Worm (Caenorhabditis elegans): Measurements from ENCODE around the gene gpn-1.

gpn-1 gene

DNA sequence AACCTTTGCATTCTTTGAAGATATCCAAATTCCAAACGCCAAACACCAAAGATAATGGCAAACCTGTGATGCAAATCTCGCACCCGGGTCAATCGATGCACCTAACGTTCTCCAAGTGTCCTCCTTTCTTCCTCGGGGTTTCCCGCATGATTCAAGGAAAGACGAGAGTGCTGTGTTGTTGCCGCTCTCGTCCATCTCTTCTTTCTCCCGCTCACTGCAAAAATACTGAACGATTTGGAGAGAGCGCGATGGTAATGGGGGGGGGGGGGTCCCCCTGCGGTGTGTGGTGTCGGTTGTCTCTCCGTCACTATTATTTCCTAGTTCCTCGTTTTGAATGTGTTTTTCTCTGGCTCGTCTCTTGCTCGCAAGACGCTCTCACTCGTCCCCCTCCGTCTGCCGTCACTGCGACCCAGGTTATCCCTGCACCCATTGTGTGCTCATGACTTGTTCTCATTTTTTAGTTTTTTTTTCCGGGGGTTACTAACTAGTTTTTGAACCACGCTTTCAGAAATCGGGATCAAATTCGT, 25.9 kb downstream of the gpn-1 start (continued):
- TF ChIP-seq lsy-2 (tag; optimal IDR thresholded peaks at IDR 0.05) (peak; percentile 67 to 83), unc-130 (tag; optimal IDR thresholded peaks at IDR 0.05) (peak; percentile 52), Y116A8C.19 (tag; optimal IDR thresholded peaks at IDR 0.05; ENCODE audit: borderline replicate concordance) (no peak), nhr-47 (tag; optimal IDR thresholded peaks at IDR 0.05) (peak; percentile 88), zip-4 (GFP tag; optimal IDR thresholded peaks at IDR 0.05) (peak; percentile 52), pqm-1 (tag; optimal IDR thresholded peaks at IDR 0.05) (no peak), rnt-1 (tag; optimal IDR thresholded peaks at IDR 0.05) (peak; percentile 85), dpl-1 (GFP tag; optimal IDR thresholded peaks at IDR 0.05) (peak in 2 of 3 experiments; percentile 26 to 39), ceh-8 (GFP tag; optimal IDR thresholded peaks at IDR 0.05) (peak; percentile 26), tbx-2 (tag; optimal IDR thresholded peaks at IDR 0.05) (peak; percentile 92), nhr-20 (tag; optimal IDR thresholded peaks at IDR 0.05) (peak; percentile 88), egl-13 (tag; optimal IDR thresholded peaks at IDR 0.05) (peak; percentile 80), mdl-1 (tag; optimal IDR thresholded peaks at IDR 0.05) (peak in 1 of 2 experiments; percentile 90), ztf-11 (tag; optimal IDR thresholded peaks at IDR 0.05) (peak in 1 of 2 experiments; percentile 55), efl-1 (optimal IDR thresholded peaks at IDR 0.05) (peak; percentile 23 to 69), efl-1 (GFP tag; optimal IDR thresholded peaks at IDR 0.05 in 1 of 2) (peak in 1 of 2 experiments; percentile 14), unc-98 (GFP tag; IDR thresholded peaks at IDR 0.05) (peak; percentile 59; the same call in 1 of the 2 replicates), ceh-88 (GFP tag; IDR thresholded peaks at IDR 0.05) (peak; percentile 50; the same call in 1 of the 2 replicates), blmp-1 (tag; optimal IDR thresholded peaks at IDR 0.05) (peak; percentile 24), egl-27 (tag; optimal IDR thresholded peaks at IDR 0.05) (peak; percentile 88 to 91), ztf-4 (tag; optimal IDR thresholded peaks at IDR 0.05) (peak; percentile 58), nhr-85 (tag) (peak; percentile 89), aly-2 (tag; optimal IDR thresholded peaks at IDR 0.05) (no peak), nhr-12 (tag; optimal IDR thresholded peaks at IDR 0.05) (no peak), F16B12.6 (tag; optimal IDR thresholded peaks at IDR 0.05) (no peak), xbp-1 (tag; optimal IDR thresholded peaks at IDR 0.05) (peak; percentile 67), lin-15B (tag; optimal IDR thresholded peaks at IDR 0.05) (no peak), sox-4 (tag; optimal IDR thresholded peaks at IDR 0.05) (peak; percentile 87), nhr-19 (GFP tag; conservative IDR thresholded peaks at IDR 0.05) (peak; percentile 83), ceh-63 (GFP tag; optimal IDR thresholded peaks at IDR 0.05) (no peak), lin-39 (tag; optimal IDR thresholded peaks at IDR 0.05) (no peak), ces-1 (GFP tag; optimal IDR thresholded peaks at IDR 0.05) (no peak), pax-3 (tag; optimal IDR thresholded peaks at IDR 0.05) (peak; percentile 66), nhr-90 (tag; optimal IDR thresholded peaks at IDR 0.05; ENCODE audit: poor library complexity) (peak; percentile 41), fkh-8 (tag; optimal IDR thresholded peaks at IDR 0.05) (peak; percentile 96), ceh-90 (tag; optimal IDR thresholded peaks at IDR 0.05) (no peak), unc-86 (tag; optimal IDR thresholded peaks at IDR 0.05) (peak; percentile 87), vab-15 (tag; optimal IDR thresholded peaks at IDR 0.05) (peak; percentile 33)

DNA sequence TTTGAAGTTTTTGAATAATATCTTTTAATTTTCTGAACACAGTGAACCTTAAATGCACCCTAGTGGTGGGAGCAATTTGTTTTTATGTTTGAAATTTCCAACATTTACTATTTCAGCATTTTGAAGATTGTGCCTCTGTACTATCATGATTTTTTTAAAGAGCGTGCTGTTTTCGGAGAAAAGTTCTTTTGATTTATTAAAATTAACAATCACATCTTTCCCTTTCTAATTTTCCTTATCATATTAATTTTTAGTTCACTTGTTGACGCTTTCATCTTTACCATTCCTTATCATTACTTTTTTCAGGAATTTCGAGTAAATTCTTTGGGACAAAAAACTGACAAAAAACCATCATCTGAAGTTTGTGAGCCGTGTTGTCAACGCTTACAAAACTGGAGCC, 26.4 kb downstream of the gpn-1 start, which contains the start of gene nhr-48:
nhr-48 (plus strand) TSS at position 301 of the 400 bp plus-strand sequence.
- TF ChIP-seq aha-1 (tag; optimal IDR thresholded peaks at IDR 0.05) = no peak
- no peak for TF ChIP-seq dpl-1 (GFP tag; optimal IDR thresholded peaks at IDR 0.05)
- peak; percentile 8 for TF ChIP-seq blmp-1 (tag; optimal IDR thresholded peaks at IDR 0.05)
- TF ChIP-seq lin-39 (tag; optimal IDR thresholded peaks at IDR 0.05) = no peak
- TF ChIP-seq vab-15 (tag; optimal IDR thresholded peaks at IDR 0.05) = no peak

DNA sequence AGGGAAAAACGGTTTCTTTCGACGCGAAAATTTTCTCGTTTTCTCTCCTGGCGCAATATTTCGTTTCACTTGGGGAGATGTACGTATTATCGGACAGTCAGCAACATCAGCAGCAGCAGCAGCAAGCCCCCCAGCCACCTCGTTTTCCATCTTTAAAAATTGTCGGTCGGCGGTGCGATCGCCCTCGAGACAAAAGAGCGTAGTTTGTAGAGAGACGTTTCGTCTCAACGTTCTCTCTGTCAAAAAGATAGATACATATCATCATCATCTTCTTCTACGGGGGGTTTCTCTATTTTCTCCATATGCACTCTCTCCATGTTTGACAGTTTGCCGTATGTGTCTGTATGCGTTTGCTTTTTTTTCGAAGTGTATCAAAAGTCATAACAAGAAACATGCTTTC, 28.1 kb downstream of the gpn-1 start:
- TF ChIP-seq swsn-7 (tag; optimal IDR thresholded peaks at IDR 0.05) = no peak
- TF ChIP-seq nhr-11 (tag; optimal IDR thresholded peaks at IDR 0.05) = no peak
- TF ChIP-seq sup-37 (GFP tag; optimal IDR thresholded peaks at IDR 0.05) = no peak
- TF ChIP-seq unc-130 (tag; optimal IDR thresholded peaks at IDR 0.05) = no peak
- no peak for TF ChIP-seq ceh-8 (GFP tag; optimal IDR thresholded peaks at IDR 0.05)
- no peak for TF ChIP-seq sptf-1 (tag; optimal IDR thresholded peaks at IDR 0.05)
- TF ChIP-seq fos-1 (tag; optimal IDR thresholded peaks at IDR 0.05) = no peak
- no peak for TF ChIP-seq fkh-10 (GFP tag; optimal IDR thresholded peaks at IDR 0.05)
- TF ChIP-seq vab-15 (tag; optimal IDR thresholded peaks at IDR 0.05) = no peak
- TF ChIP-seq C34B4.2 (tag; optimal IDR thresholded peaks at IDR 0.05) = no peak
- TF ChIP-seq mdl-1 (tag; optimal IDR thresholded peaks at IDR 0.05) = peak in 1 of 2 experiments; percentile 78
- no peak for TF ChIP-seq unc-62 (GFP tag; optimal IDR thresholded peaks at IDR 0.05)
- peak; percentile 9 for TF ChIP-seq C16A3.4 (tag; optimal IDR thresholded peaks at IDR 0.05)
- peak in 1 of 2 experiments; percentile 16 for TF ChIP-seq lsy-2 (tag; optimal IDR thresholded peaks at IDR 0.05)
- no peak for TF ChIP-seq pag-3 (tag; optimal IDR thresholded peaks at IDR 0.05; ENCODE audit: borderline replicate concordance, insufficient read depth)
- TF ChIP-seq rnt-1 (tag; optimal IDR thresholded peaks at IDR 0.05) = no peak
- TF ChIP-seq ama-1 (optimal IDR thresholded peaks at IDR 0.05) = no peak
- TF ChIP-seq zag-1 (tag; optimal IDR thresholded peaks at IDR 0.05) = no peak
